Worm (Caenorhabditis elegans): Measurements from ENCODE around the gene ogdh-2.

- TF ChIP-seq tbx-37 (GFP tag; conservative IDR thresholded peaks at IDR 0.05) = no peak
- TF ChIP-seq ama-1 (optimal IDR thresholded peaks at IDR 0.05) = no peak
- no peak for TF ChIP-seq ets-7 (tag; optimal IDR thresholded peaks at IDR 0.05)
- no peak for TF ChIP-seq hmbx-1 (tag; optimal IDR thresholded peaks at IDR 0.05)
- no peak for TF ChIP-seq ceh-13 (GFP tag; optimal IDR thresholded peaks at IDR 0.05)
These were observed 51.6 kb downstream of the ogdh-2 start for ce11 chrV:12245777-12246452.
